Fruit fly (Drosophila melanogaster) whole organism, embryonic: Measurements from ENCODE around the gene CG33490.

Experiments
- Atf3 ChIP-seq: fragments of 200-800 bp; sonication (Bioruptor generic); optimal IDR thresholded peaks from 3 replicates; lab custom pipeline; 2016; ENCODE audit warnings: missing biosample characterization, missing genetic modification characterization
- CG12071 ChIP-seq: fragments of 200-800 bp; sonication (Bioruptor generic); optimal IDR thresholded peaks from 3 replicates; lab custom pipeline; 2018; ENCODE audit warnings: missing biosample characterization, mild to moderate bottlenecking, missing genetic modification characterization
- CG12659 ChIP-seq: fragments of 200-800 bp; sonication (Bioruptor generic); optimal IDR thresholded peaks from 3 replicates; lab custom pipeline; 2017; ENCODE audit warnings: mild to moderate bottlenecking, missing biosample characterization, missing genetic modification reagents, missing genetic modification characterization
- CG13775 ChIP-seq: fragments of 200-800 bp; sonication (Bioruptor generic); optimal IDR thresholded peaks from 3 replicates; lab custom pipeline; 2017; ENCODE audit warnings: missing biosample characterization, mild to moderate bottlenecking, missing genetic modification characterization
- CG14710 ChIP-seq: fragments of 200-800 bp; sonication (Bioruptor generic); optimal IDR thresholded peaks from 3 replicates; lab custom pipeline; 2019; ENCODE audit warnings: missing biosample characterization, mild to moderate bottlenecking, missing genetic modification characterization, moderate library complexity
- CG16779 ChIP-seq: fragments of 200-800 bp; sonication (Bioruptor generic); IDR thresholded peaks from 2 replicates; pipeline ENCODE4 v1.3.6; 2022; ENCODE audit warnings: missing biosample characterization, missing genetic modification characterization
- CG2678 ChIP-seq: fragments of 200-800 bp; sonication (Bioruptor generic); optimal IDR thresholded peaks from 3 replicates; lab custom pipeline; 2019; ENCODE audit warnings: missing biosample characterization, mild to moderate bottlenecking, missing genetic modification characterization, moderate library complexity
- CG31224 ChIP-seq: fragments of 200-800 bp; sonication (Bioruptor generic); IDR thresholded peaks from 2 replicates; pipeline ENCODE4 v1.3.6; 2022; ENCODE audit warnings: missing biosample characterization, missing genetic modification characterization
- CG34224 ChIP-seq: fragments of 200-800 bp; sonication (Bioruptor generic); IDR thresholded peaks from 3 replicates; pipeline ENCODE4 v1.3.6; 2022; ENCODE audit warnings: missing biosample characterization, missing genetic modification characterization; ENCODE audit not compliant: partially characterized antibody
- CG3847 ChIP-seq: fragments of 200-800 bp; sonication (Bioruptor generic); IDR thresholded peaks from 2 replicates; pipeline ENCODE4 v1.3.6; 2022; ENCODE audit warnings: missing biosample characterization, missing genetic modification characterization
- CG4404 ChIP-seq: fragments of 200-800 bp; sonication (Bioruptor generic); IDR thresholded peaks from 2 replicates; pipeline ENCODE4 v1.3.6; 2022; ENCODE audit warnings: missing biosample characterization, missing genetic modification characterization
- CG8281 ChIP-seq: fragments of 200-800 bp; sonication (Bioruptor generic); optimal IDR thresholded peaks from 2 replicates; lab custom pipeline; 2018; ENCODE audit warnings: missing biosample characterization, mild to moderate bottlenecking, missing genetic modification characterization, moderate library complexity
- CG8924 ChIP-seq: fragments of 200-800 bp; optimal IDR thresholded peaks from 3 replicates; lab custom pipeline; 2019; ENCODE audit warnings: missing biosample characterization, mild to moderate bottlenecking, missing genetic modification characterization, moderate library complexity
- Drgx ChIP-seq: fragments of 200-800 bp; sonication (Bioruptor generic); IDR thresholded peaks from 2 replicates; pipeline ENCODE4 v1.3.6; 2022; ENCODE audit warnings: missing biosample characterization, missing genetic modification characterization
- Fer2 ChIP-seq: fragments of 200-800 bp; sonication (Bioruptor generic); optimal IDR thresholded peaks from 2 replicates; lab custom pipeline; 2018; ENCODE audit warnings: missing biosample characterization, mild to moderate bottlenecking, missing genetic modification characterization, moderate library complexity
- Hr3 ChIP-seq: fragments of 200-800 bp; sonication (Bioruptor generic); optimal IDR thresholded peaks from 3 replicates; lab custom pipeline; 2016; ENCODE audit warnings: missing biosample characterization, missing genetic modification characterization
- Hr51 ChIP-seq, 2 experiments: fragments of 200-800 bp; sonication (Bioruptor generic); optimal IDR thresholded peaks; 2 replicates in 1 of 2; 3 replicates in 1 of 2; lab custom pipeline; 2016 to 2018; ENCODE audit warnings: missing biosample characterization in 2 of 2, missing genetic modification characterization in 2 of 2, mild to moderate bottlenecking in 1 of 2, moderate library complexity in 1 of 2
- Mad ChIP-seq: fragments of 200-800 bp; sonication (Bioruptor generic); optimal IDR thresholded peaks from 2 replicates; lab custom pipeline; 2016; ENCODE audit warnings: missing biosample characterization, missing genetic modification characterization
- NC2α ChIP-seq: fragments of 200-800 bp; sonication (Bioruptor generic); optimal IDR thresholded peaks from 2 replicates; lab custom pipeline; 2016; ENCODE audit warnings: missing biosample characterization, missing genetic modification characterization
- Nf-YC ChIP-seq: fragments of 200-800 bp; optimal IDR thresholded peaks from 3 replicates; lab custom pipeline; 2019; ENCODE audit warnings: missing biosample characterization, mild to moderate bottlenecking, missing genetic modification characterization, moderate library complexity
- PHDP ChIP-seq: fragments of 200-800 bp; sonication (Bioruptor generic); optimal IDR thresholded peaks from 3 replicates; lab custom pipeline; 2018; ENCODE audit warnings: missing biosample characterization, mild to moderate bottlenecking, missing genetic modification characterization, moderate library complexity
- Sox100B ChIP-seq: fragments of 200-800 bp; sonication (Bioruptor generic); optimal IDR thresholded peaks from 3 replicates; lab custom pipeline; 2018; ENCODE audit warnings: missing biosample characterization, mild to moderate bottlenecking, missing genetic modification characterization
- Sox102F ChIP-seq: fragments of 200-800 bp; sonication (Bioruptor generic); optimal IDR thresholded peaks from 2 replicates; lab custom pipeline; 2018; ENCODE audit warnings: missing biosample characterization, mild to moderate bottlenecking, missing genetic modification characterization, moderate library complexity
- Vsx1 ChIP-seq: fragments of 200-800 bp; sonication (Bioruptor generic); optimal IDR thresholded peaks from 2 replicates; lab custom pipeline; 2017; ENCODE audit warnings: missing biosample characterization, mild to moderate bottlenecking, missing genetic modification characterization, missing genetic modification reagents
- Xbp1 ChIP-seq: fragments of 200-800 bp; sonication (Bioruptor generic); optimal IDR thresholded peaks from 3 replicates; lab custom pipeline; 2016; ENCODE audit warnings: missing biosample characterization, mild to moderate bottlenecking, missing genetic modification characterization
- Xrp1 ChIP-seq: fragments of 200-800 bp; sonication (Bioruptor generic); IDR thresholded peaks from 2 replicates; pipeline ENCODE4 v1.3.6; 2022; ENCODE audit warnings: missing biosample characterization, missing genetic modification characterization
- YL-1 ChIP-seq: fragments of 200-800 bp; sonication (Bioruptor generic); optimal IDR thresholded peaks from 3 replicates; lab custom pipeline; 2017; ENCODE audit warnings: missing biosample characterization, mild to moderate bottlenecking, missing genetic modification characterization
- chm ChIP-seq: fragments of 200-800 bp; sonication (Bioruptor generic); IDR thresholded peaks from 2 replicates; pipeline ENCODE4 v1.3.6; 2022; ENCODE audit warnings: missing biosample characterization, missing genetic modification characterization
- chn ChIP-seq: fragments of 200-800 bp; sonication (Bioruptor generic); optimal IDR thresholded peaks from 2 replicates; lab custom pipeline; 2016; ENCODE audit warnings: missing biosample characterization, missing genetic modification characterization
- croc ChIP-seq: fragments of 200-800 bp; sonication (Bioruptor generic); conservative IDR thresholded peaks from 3 replicates; pipeline ENCODE4 v1.3.6; 2022; ENCODE audit warnings: missing biosample characterization, missing genetic modification characterization
- dmrt99B ChIP-seq: fragments of 200-800 bp; sonication (Bioruptor generic); optimal IDR thresholded peaks from 2 replicates; lab custom pipeline; 2018; ENCODE audit warnings: missing biosample characterization, mild to moderate bottlenecking, missing genetic modification characterization, moderate library complexity
- fd96Cb ChIP-seq: fragments of 200-800 bp; sonication (Bioruptor generic); optimal IDR thresholded peaks from 2 replicates; lab custom pipeline; 2018; ENCODE audit warnings: missing biosample characterization, mild to moderate bottlenecking, missing genetic modification characterization, moderate library complexity
- ftz-f1 ChIP-seq: fragments of 200-800 bp; sonication (Bioruptor generic); optimal IDR thresholded peaks from 2 replicates; lab custom pipeline; 2016; ENCODE audit warnings: missing biosample characterization, missing genetic modification characterization
- grau ChIP-seq: fragments of 200-800 bp; optimal IDR thresholded peaks from 3 replicates; lab custom pipeline; 2019; ENCODE audit warnings: missing biosample characterization, mild to moderate bottlenecking, missing genetic modification characterization, moderate library complexity
- her ChIP-seq: fragments of 200-800 bp; sonication (Bioruptor generic); optimal IDR thresholded peaks from 2 replicates; lab custom pipeline; 2016; ENCODE audit warnings: missing biosample characterization, missing genetic modification characterization
- ind ChIP-seq: fragments of 200-800 bp; sonication (Bioruptor generic); optimal IDR thresholded peaks from 3 replicates; lab custom pipeline; 2016; ENCODE audit warnings: missing biosample characterization, missing genetic modification characterization
- inv ChIP-seq: fragments of 200-800 bp; sonication (Bioruptor generic); IDR thresholded peaks from 2 replicates; pipeline ENCODE4 v1.3.6; 2022; ENCODE audit warnings: missing biosample characterization, missing genetic modification characterization; ENCODE audit not compliant: partially characterized antibody
- jumu ChIP-seq: fragments of 200-800 bp; sonication (Bioruptor generic); optimal IDR thresholded peaks from 3 replicates; lab custom pipeline; 2016; ENCODE audit warnings: missing biosample characterization, missing genetic modification characterization
- lab ChIP-seq: fragments of 200-800 bp; sonication (Bioruptor generic); optimal IDR thresholded peaks from 3 replicates; lab custom pipeline; 2017; ENCODE audit warnings: missing biosample characterization, missing genetic modification characterization, mild to moderate bottlenecking, moderate library complexity, missing genetic modification reagents
- mam ChIP-seq: fragments of 200-800 bp; sonication (Bioruptor generic); optimal IDR thresholded peaks from 3 replicates; lab custom pipeline; 2016; ENCODE audit warnings: missing biosample characterization, missing genetic modification characterization
- otp ChIP-seq: fragments of 200-800 bp; sonication (Bioruptor generic); IDR thresholded peaks from 3 replicates; pipeline ENCODE4, ENCODE4 v1.3.6; 2022; ENCODE audit warnings: missing biosample characterization, missing genetic modification characterization
- p53 ChIP-seq: fragments of 200-800 bp; sonication (Bioruptor generic); optimal IDR thresholded peaks from 2 replicates; lab custom pipeline; 2016; ENCODE audit warnings: missing biosample characterization, missing genetic modification characterization
- peb ChIP-seq: fragments of 200-800 bp; sonication (Bioruptor generic); IDR thresholded peaks from 2 replicates; pipeline ENCODE4 v1.3.6; 2022; ENCODE audit warnings: missing biosample characterization, missing genetic modification characterization
- psq ChIP-seq: fragments of 200-800 bp; sonication (Bioruptor generic); optimal IDR thresholded peaks from 2 replicates; lab custom pipeline; 2017; ENCODE audit warnings: missing biosample characterization, missing genetic modification characterization
- run ChIP-seq: fragments of 200-800 bp; sonication (Bioruptor generic); optimal IDR thresholded peaks from 3 replicates; lab custom pipeline; 2018; ENCODE audit warnings: missing biosample characterization, mild to moderate bottlenecking, missing genetic modification characterization
- sens ChIP-seq: fragments of 200-800 bp; sonication (Bioruptor generic); peaks from one replicate; lab custom pipeline; 2016; ENCODE audit warnings: missing biosample characterization, missing genetic modification characterization
- sqz ChIP-seq: fragments of 200-800 bp; sonication (Bioruptor generic); optimal IDR thresholded peaks from 3 replicates; lab custom pipeline; 2018; ENCODE audit warnings: missing biosample characterization, mild to moderate bottlenecking, missing genetic modification characterization
- tio ChIP-seq: fragments of 200-800 bp; sonication (Bioruptor generic); optimal IDR thresholded peaks from 2 replicates; lab custom pipeline; 2017; ENCODE audit warnings: missing biosample characterization, missing genetic modification characterization, inconsistent platforms
- toy ChIP-seq: fragments of 200-800 bp; sonication (Bioruptor generic); IDR thresholded peaks from 2 replicates; pipeline ENCODE4 v1.3.6; 2022; ENCODE audit warnings: missing biosample characterization, missing genetic modification characterization

CG33490 gene

DNA sequence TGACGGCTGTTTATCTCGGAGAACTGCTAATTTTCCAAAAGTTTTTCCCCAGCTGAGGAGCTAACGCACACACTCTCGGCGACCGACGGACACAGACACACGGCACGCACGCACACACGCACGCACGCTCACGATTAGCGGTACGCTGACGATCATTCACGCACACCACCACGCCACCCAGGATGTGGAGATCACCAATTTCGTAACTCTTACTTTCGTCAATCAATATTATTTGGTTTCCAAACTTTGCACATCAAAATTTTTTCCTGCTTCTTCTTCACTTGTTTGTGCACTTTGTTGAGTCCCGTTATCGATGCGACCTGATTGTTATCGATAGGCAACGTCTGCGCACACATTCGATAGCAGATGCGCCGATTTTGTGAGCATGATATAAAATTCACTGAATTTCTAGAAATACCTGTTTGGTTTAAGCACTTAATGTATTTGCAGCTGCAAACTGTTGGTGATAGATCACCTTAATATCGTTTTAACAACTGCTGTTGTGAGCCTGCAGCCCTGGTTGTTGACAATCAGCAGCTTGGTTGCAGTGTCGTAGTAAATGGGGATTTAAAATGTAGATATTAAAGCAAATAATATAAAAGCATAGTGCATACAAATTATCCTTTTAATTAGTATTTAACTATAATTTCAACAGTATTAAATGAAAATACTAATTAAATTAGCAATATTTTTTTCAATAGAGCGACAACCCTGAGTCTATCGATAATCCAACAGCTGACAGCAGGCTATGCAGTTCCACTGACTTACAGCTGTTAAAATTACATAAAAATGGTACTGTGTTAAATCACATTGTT, 12.3 kb downstream of the CG33490 start, which contains the start of the genes CG7394 and Mob2 (continued):
- TF ChIP-seq Xbp1 (GFP tag; lab: Kevin White, UChicago): peak; percentile 94
- TF ChIP-seq CG3847 (GFP tag; lab: Robert Waterston, UW): peak; percentile 89
- TF ChIP-seq CG34224 (GFP tag; lab: Robert Waterston, UW): peak; percentile 87
- peak; percentile 87 for TF ChIP-seq toy (GFP tag; lab: Robert Waterston, UW)
- peak; percentile 87 for TF ChIP-seq Drgx (GFP tag; lab: Robert Waterston, UW)
- TF ChIP-seq CG4404 (GFP tag; lab: Robert Waterston, UW): peak; percentile 79
- TF ChIP-seq mam (GFP tag; lab: Kevin White, UChicago): peak; percentile 89
- TF ChIP-seq peb (GFP tag; lab: Robert Waterston, UW): peak; percentile 72
- TF ChIP-seq Hr3 (GFP tag; lab: Kevin White, UChicago): peak; percentile 92
- TF ChIP-seq YL-1 (GFP tag; lab: Kevin White, UChicago): peak; percentile 64
- peak; percentile 79 for TF ChIP-seq inv (GFP tag; lab: Robert Waterston, UW)
- peak; percentile 93 for TF ChIP-seq Xrp1 (GFP tag; lab: Robert Waterston, UW)
- TF ChIP-seq lab (GFP tag; lab: Kevin White, UChicago): peak; percentile 90
- TF ChIP-seq CG12659 (GFP tag; lab: Kevin White, UChicago): peak; percentile 92
- peak; percentile 79 for TF ChIP-seq Sox100B (GFP tag; lab: Kevin White, UChicago)
- peak; percentile 94 for TF ChIP-seq CG13775 (GFP tag; lab: Kevin White, UChicago)
- TF ChIP-seq grau (tag; lab: Kevin White, UChicago): peak; percentile 90
- TF ChIP-seq Vsx1 (GFP tag; lab: Kevin White, UChicago): peak; percentile 59
- TF ChIP-seq Fer2 (tag; lab: Kevin White, UChicago): peak; percentile 84
- TF ChIP-seq CG31224 (GFP tag; lab: Robert Waterston, UW): peak; percentile 84
- TF ChIP-seq tio (GFP tag; lab: Kevin White, UChicago): peak; percentile 87
- peak; percentile 44 for TF ChIP-seq sqz
- TF ChIP-seq Mad (GFP tag; lab: Kevin White, UChicago): peak; percentile 84
- peak; percentile 90 for TF ChIP-seq CG16779 (GFP tag; lab: Robert Waterston, UW)
- peak; percentile 74 for TF ChIP-seq jumu (GFP tag; lab: Kevin White, UChicago)
- peak; percentile 92 for TF ChIP-seq CG2678 (tag; lab: Kevin White, UChicago)
- TF ChIP-seq psq: peak; percentile 64
- TF ChIP-seq Sox102F (GFP tag; lab: Kevin White, UChicago): peak; percentile 96
- peak; percentile 83 for TF ChIP-seq dmrt99B (tag; lab: Kevin White, UChicago)
- peak; percentile 79; the same call in 2 of the 3 replicates for TF ChIP-seq otp (GFP tag; lab: Robert Waterston, UW)
- TF ChIP-seq chm (GFP tag; lab: Robert Waterston, UW): peak; percentile 76
- peak; percentile 62 for TF ChIP-seq CG8281 (tag; lab: Kevin White, UChicago)
- TF ChIP-seq fd96Cb (tag; lab: Kevin White, UChicago): peak; percentile 87
- no peak for TF ChIP-seq ftz-f1 (GFP tag; lab: Kevin White, UChicago)
- TF ChIP-seq CG14710: peak; percentile 92
- TF ChIP-seq sens (GFP tag; lab: Kevin White, UChicago): peak; percentile 97
- TF ChIP-seq ind: peak; percentile 90
- peak; percentile 76 for TF ChIP-seq Nf-YC (tag; lab: Kevin White, UChicago)
- TF ChIP-seq Hr51 (GFP tag; optimal IDR thresholded peaks at IDR 0.05; lab: Kevin White, UChicago): peak; percentile 88 to 92
- TF ChIP-seq chn (GFP tag; lab: Kevin White, UChicago): peak; percentile 85
- peak; percentile 64 for TF ChIP-seq croc (GFP tag; lab: Robert Waterston, UW)
- peak; percentile 77 for TF ChIP-seq Atf3 (GFP tag; lab: Kevin White, UChicago)
- peak; percentile 17 for TF ChIP-seq NC2α
- no peak for TF ChIP-seq run (tag; lab: Kevin White, UChicago)
- peak; percentile 95 for TF ChIP-seq PHDP (tag; lab: Kevin White, UChicago)
- TF ChIP-seq p53 (GFP tag; lab: Kevin White, UChicago): peak; percentile 20
- TF ChIP-seq CG12071 (GFP tag; lab: Kevin White, UChicago): peak; percentile 73
- peak; percentile 46 for TF ChIP-seq her
- TF ChIP-seq CG8924: peak; percentile 95
